Fruit fly (Drosophila melanogaster): ENCODE results near the gene Hsp23.

Hsp23 gene

DNA sequence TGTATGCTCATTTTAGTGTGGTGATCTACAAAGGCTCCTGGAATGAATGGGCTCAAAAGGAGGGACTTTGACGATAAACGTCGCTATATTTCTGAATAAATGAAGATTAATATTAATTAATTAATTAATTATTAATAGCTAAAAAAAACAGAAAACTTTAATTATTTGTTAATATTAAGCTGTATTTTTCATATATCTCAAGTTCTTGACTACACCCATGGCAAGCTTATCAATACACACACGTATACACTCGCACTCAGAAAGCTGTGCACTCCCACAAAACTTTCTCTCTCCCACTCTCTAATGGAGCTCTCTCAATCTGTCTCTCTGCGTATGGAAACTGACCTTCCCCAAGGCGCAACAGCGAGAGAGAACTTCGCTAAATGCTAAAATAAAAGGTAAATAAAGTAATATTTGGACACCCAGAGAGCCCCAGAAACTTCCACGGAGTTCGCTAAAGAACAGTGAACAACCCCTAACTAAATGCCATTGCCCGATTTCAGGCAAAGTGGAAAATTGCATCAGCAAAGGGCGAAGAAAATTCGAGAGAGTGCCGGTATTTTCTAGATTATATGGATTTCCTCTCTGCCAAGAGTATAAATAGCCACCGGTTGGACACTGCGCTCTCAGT lies 8.2 kb upstream of the Hsp23 start (continued):
- TF ChIP-seq row (GFP tag; IDR thresholded peaks at IDR 0.05), result peak; percentile 66
- peak; percentile 61 for TF ChIP-seq CG10267 (tag; optimal IDR thresholded peaks at IDR 0.05)
- peak; percentile 33 for TF ChIP-seq CG7928 (GFP tag; optimal IDR thresholded peaks at IDR 0.05)
- peak; percentile 64 for TF ChIP-seq CG2875 (GFP tag; optimal IDR thresholded peaks at IDR 0.05)
- TF ChIP-seq Mrtf (GFP tag; IDR thresholded peaks at IDR 0.05), result peak; percentile 18; the same call in 1 of the 3 replicates
- TF ChIP-seq sens (GFP tag), result peak; percentile 89
- peak; percentile 94 for TF ChIP-seq scrt (GFP tag; optimal IDR thresholded peaks at IDR 0.05)
- peak; percentile 71 for TF ChIP-seq CG2120 (GFP tag; optimal IDR thresholded peaks at IDR 0.05)
- TF ChIP-seq nom (GFP tag; optimal IDR thresholded peaks at IDR 0.05), result peak; percentile 62
- TF ChIP-seq CG8359 (GFP tag; optimal IDR thresholded peaks at IDR 0.05; ENCODE audit: borderline replicate concordance), result peak; percentile 51
- no peak for TF ChIP-seq emc (GFP tag; optimal IDR thresholded peaks at IDR 0.05)
- TF ChIP-seq D19A (tag; optimal IDR thresholded peaks at IDR 0.05), result peak; percentile 6
- peak; percentile 18 for TF ChIP-seq cato (GFP tag; optimal IDR thresholded peaks at IDR 0.05; ENCODE audit: borderline replicate concordance)
- peak; percentile 69 for TF ChIP-seq odd (GFP tag; optimal IDR thresholded peaks at IDR 0.05)
- peak; percentile 72 for TF ChIP-seq Oli (tag; optimal IDR thresholded peaks at IDR 0.05)
- TF ChIP-seq Stat92E (GFP tag; optimal IDR thresholded peaks at IDR 0.05), result peak in 1 of 3 experiments; percentile 36
- TF ChIP-seq gcm2 (GFP tag; optimal IDR thresholded peaks at IDR 0.05), result no peak
- peak; percentile 58 for TF ChIP-seq CG11696 (GFP tag; IDR thresholded peaks at IDR 0.05)
- TF ChIP-seq gsb-n (tag; optimal IDR thresholded peaks at IDR 0.05), result peak; percentile 26
- peak; percentile 56 for TF ChIP-seq CG14441 (GFP tag; IDR thresholded peaks at IDR 0.05)
- peak; percentile 59 for TF ChIP-seq CG14050 (GFP tag; IDR thresholded peaks at IDR 0.05)
- TF ChIP-seq Poxn (GFP tag; IDR thresholded peaks at IDR 0.05), result no peak
- TF ChIP-seq Pdp1 (GFP tag; optimal IDR thresholded peaks at IDR 0.05), result peak in 1 of 2 experiments; percentile 19
- TF ChIP-seq Bdp1 (GFP tag; optimal IDR thresholded peaks at IDR 0.05), result no peak
- peak; percentile 55 for TF ChIP-seq org-1 (GFP tag; optimal IDR thresholded peaks at IDR 0.05)
- 0 out of 2 replicates have a peak, but pooled peaks have one; percentile 29 for TF ChIP-seq toy (GFP tag; IDR thresholded peaks at IDR 0.05)
- no peak for TF ChIP-seq en (GFP tag; optimal IDR thresholded peaks at IDR 0.05)
- peak; percentile 72 for TF ChIP-seq sisA (GFP tag; IDR thresholded peaks at IDR 0.05)
- TF ChIP-seq Asciz (GFP tag; optimal IDR thresholded peaks at IDR 0.05), result peak; percentile 62
- TF ChIP-seq CG7357 (GFP tag; IDR thresholded peaks at IDR 0.05), result no peak
- peak; percentile 77 for TF ChIP-seq zfh1 (GFP tag; IDR thresholded peaks at IDR 0.05)
- peak; percentile 45; the same call in 1 of the 2 replicates for TF ChIP-seq bowl (GFP tag; IDR thresholded peaks at IDR 0.05)
- peak; percentile 9 for TF ChIP-seq Jarid2 (GFP tag; optimal IDR thresholded peaks at IDR 0.05)
- TF ChIP-seq CG12219 (GFP tag; optimal IDR thresholded peaks at IDR 0.05), result peak; percentile 44
- TF ChIP-seq CG11723 (GFP tag; optimal IDR thresholded peaks at IDR 0.05), result peak; percentile 51
- TF ChIP-seq Sry-δ (GFP tag; optimal IDR thresholded peaks at IDR 0.05), result no peak
- TF ChIP-seq mirr (GFP tag; optimal IDR thresholded peaks at IDR 0.05), result no peak
- TF ChIP-seq CG17612 (GFP tag; IDR thresholded peaks at IDR 0.05), result 0 out of 2 replicates have a peak, but pooled peaks have one; percentile 24
- no peak for TF ChIP-seq Usf (GFP tag; optimal IDR thresholded peaks at IDR 0.05)
- TF ChIP-seq sc (optimal IDR thresholded peaks at IDR 0.05), result no peak
- peak; percentile 55 for TF ChIP-seq sc (GFP tag; optimal IDR thresholded peaks at IDR 0.05)
- TF ChIP-seq Doc3 (GFP tag; IDR thresholded peaks at IDR 0.05; ENCODE audit: partially characterized antibody), result peak; percentile 45; the same call in 2 of the 3 replicates
- TF ChIP-seq CG31224 (GFP tag; IDR thresholded peaks at IDR 0.05), result peak; percentile 40; the same call in 1 of the 2 replicates
- peak; percentile 79 for TF ChIP-seq Hmr (GFP tag; optimal IDR thresholded peaks at IDR 0.05)
- peak; percentile 57; the same call in 1 of the 2 replicates for TF ChIP-seq chm (GFP tag; IDR thresholded peaks at IDR 0.05)
- peak; percentile 56 for TF ChIP-seq trem (tag; optimal IDR thresholded peaks at IDR 0.05)
- TF ChIP-seq luna (GFP tag; optimal IDR thresholded peaks at IDR 0.05), result no peak
- no peak for TF ChIP-seq dm (GFP tag; optimal IDR thresholded peaks at IDR 0.05)
- 0 out of 2 replicates have a peak, but pooled peaks have one; percentile 32 for TF ChIP-seq CG1024 (GFP tag; IDR thresholded peaks at IDR 0.05)
- TF ChIP-seq vvl (GFP tag; IDR thresholded peaks at IDR 0.05), result peak; percentile 94

Data from whole organism, embryonic.